Worm (Caenorhabditis elegans) whole organism, L4 larva: ENCODE results near the gene lin-48.
A peak's percentile ranks its signal among the peaks of the same experiment; 100 is the strongest.

Source experiments
- D1046.2 ChIP-seq: fragments of 200-800 bp; sonication (Bioruptor generic); IDR thresholded peaks from 2 replicates; pipeline ENCODE4 v1.3.6; 2022; ENCODE audit warnings: missing genetic modification characterization, missing compliant biosample characterization
- F26F4.8 ChIP-seq: fragments of 200-800 bp; sonication (Bioruptor generic); conservative IDR thresholded peaks from 2 replicates; pipeline ENCODE4 v1.3.6; 2022; ENCODE audit warnings: missing genetic modification characterization, missing compliant biosample characterization
- T26A8.4 ChIP-seq: fragments of 200-800 bp; sonication (Bioruptor generic); IDR thresholded peaks from 2 replicates; pipeline ENCODE4 v1.3.6; 2022; ENCODE audit warnings: missing genetic modification characterization, missing compliant biosample characterization
- ZK546.5 ChIP-seq, 2 experiments: sonication (generic microtip); optimal IDR thresholded peaks; 2 replicates each; lab custom pipeline; 2017; ENCODE audit warnings: missing biosample characterization in 2 of 2, missing genetic modification characterization in 2 of 2
- aha-1 ChIP-seq: fragments of 150-350 bp; peaks from one replicate; lab custom pipeline; 2014; ENCODE audit warnings: missing biosample characterization, missing genetic modification characterization
- arid-1 ChIP-seq: fragments of 200-800 bp; sonication (Bioruptor generic); conservative IDR thresholded peaks from 2 replicates; pipeline ENCODE4 v1.3.6; 2022; ENCODE audit warnings: missing genetic modification reagents, missing genetic modification characterization, missing compliant biosample characterization
- ceh-82 ChIP-seq: sonication (generic microtip); optimal IDR thresholded peaks from 2 replicates; lab custom pipeline; 2017; ENCODE audit warnings: missing biosample characterization, missing genetic modification characterization
- daf-16 ChIP-seq, 3 experiments: sonication (generic microtip); optimal IDR thresholded peaks; 2 replicates each; lab custom pipeline; 2016 to 2017; ENCODE audit warnings: missing genetic modification characterization in 3 of 3, missing genetic modification reagents in 3 of 3, mild to moderate bottlenecking in 2 of 3, missing compliant biosample characterization in 2 of 3, missing biosample characterization in 1 of 3, moderate library complexity in 1 of 3
- daf-8 ChIP-seq: fragments of 200-800 bp; sonication (Bioruptor generic); IDR thresholded peaks from 2 replicates; pipeline ENCODE4 v1.3.6; 2022; ENCODE audit warnings: missing genetic modification characterization, missing compliant biosample characterization
- dmd-6 ChIP-seq: fragments of 200-800 bp; sonication (Bioruptor generic); IDR thresholded peaks from 2 replicates; pipeline ENCODE4 v1.3.6; 2022; ENCODE audit warnings: missing genetic modification reagents, missing genetic modification characterization, missing compliant biosample characterization
- dpl-1 ChIP-seq: fragments of 150-350 bp; optimal IDR thresholded peaks from 2 replicates; lab custom pipeline; 2014; ENCODE audit warnings: missing biosample characterization, missing genetic modification reagents, missing genetic modification characterization
- dve-1 ChIP-seq: sonication (generic microtip); optimal IDR thresholded peaks from 2 replicates; lab custom pipeline; 2017; ENCODE audit warnings: antibody characterized with exemption, mild to moderate bottlenecking, missing genetic modification characterization, missing compliant biosample characterization; ENCODE audit not compliant: insufficient read depth
- hif-1 ChIP-seq, 2 experiments: sonication (generic microtip); optimal IDR thresholded peaks; 2 replicates each; lab custom pipeline; 2016 to 2017; ENCODE audit warnings: missing compliant biosample characterization in 2 of 2, missing genetic modification characterization in 2 of 2, missing genetic modification reagents in 2 of 2, missing genotype in 2 of 2, mild to moderate bottlenecking in 1 of 2
- hlh-11 ChIP-seq: fragments of 200-800 bp; sonication (Bioruptor generic); optimal IDR thresholded peaks from 2 replicates; lab custom pipeline; 2018; ENCODE audit warnings: mild to moderate bottlenecking, missing genetic modification characterization, missing compliant biosample characterization
- hlh-30 ChIP-seq: sonication (generic microtip); optimal IDR thresholded peaks from 2 replicates; lab custom pipeline; 2017; ENCODE audit warnings: antibody characterized with exemption, mild to moderate bottlenecking, missing genetic modification characterization, missing compliant biosample characterization; ENCODE audit not compliant: insufficient read depth
- lim-7 ChIP-seq: fragments of 200-800 bp; sonication (Bioruptor generic); IDR thresholded peaks from 2 replicates; pipeline ENCODE4 v1.3.6; 2022; ENCODE audit warnings: missing genetic modification characterization, missing compliant biosample characterization
- lin-1 ChIP-seq: fragments of 200-800 bp; sonication (Bioruptor generic); IDR thresholded peaks from 2 replicates; pipeline ENCODE4 v1.3.6; 2022; ENCODE audit warnings: missing genetic modification reagents, missing genetic modification characterization, missing compliant biosample characterization
- lin-13 ChIP-seq: fragments of 150-350 bp; optimal IDR thresholded peaks from 2 replicates; lab custom pipeline; 2014; ENCODE audit warnings: missing biosample characterization, missing genetic modification reagents, missing genetic modification characterization
- lin-15B ChIP-seq: fragments of 150-350 bp; sonication (generic microtip); optimal IDR thresholded peaks from 3 replicates; lab custom pipeline; 2014; ENCODE audit warnings: missing biosample characterization, missing genetic modification characterization
- lin-29 ChIP-seq: fragments of 200-800 bp; sonication (Bioruptor generic); IDR thresholded peaks from 2 replicates; pipeline ENCODE4 v1.3.6; 2022; ENCODE audit warnings: missing genetic modification reagents, missing genetic modification characterization, missing compliant biosample characterization
- lsy-2 ChIP-seq, 2 experiments: fragments of 150-350 bp in 1 of 2; sonication (generic microtip) in 1 of 2; optimal IDR thresholded peaks; 2 replicates each; lab custom pipeline; 2014 to 2017; ENCODE audit warnings: missing biosample characterization in 2 of 2, missing genetic modification characterization in 2 of 2
- madf-5 ChIP-seq, 2 experiments: fragments of 200-800 bp; sonication (Bioruptor generic); IDR thresholded peaks; 2 replicates each; pipeline ENCODE4 v1.3.6; 2022; ENCODE audit warnings: missing compliant biosample characterization in 2 of 2, missing genetic modification characterization in 2 of 2
- mdl-1 ChIP-seq, 2 experiments: fragments of 150-350 bp in 1 of 2; sonication (generic microtip) in 1 of 2; optimal IDR thresholded peaks; 2 replicates each; lab custom pipeline; 2014 to 2017; ENCODE audit warnings: missing biosample characterization in 2 of 2, missing genetic modification characterization in 2 of 2
- mes-2 ChIP-seq: sonication (generic microtip); optimal IDR thresholded peaks from 2 replicates; lab custom pipeline; 2016; ENCODE audit warnings: missing genotype, mild to moderate bottlenecking, missing genetic modification characterization, missing compliant biosample characterization; ENCODE audit not compliant: poor library complexity, severe bottlenecking
- mxl-3 ChIP-seq: fragments of 200-800 bp; sonication (Bioruptor generic); optimal IDR thresholded peaks from 2 replicates; lab custom pipeline; 2018; ENCODE audit warnings: mild to moderate bottlenecking, missing genetic modification characterization, missing compliant biosample characterization
- nhr-11 ChIP-seq: fragments of 150-350 bp; optimal IDR thresholded peaks from 2 replicates; lab custom pipeline; 2014; ENCODE audit warnings: missing biosample characterization, missing genetic modification characterization
- nhr-237 ChIP-seq: sonication (generic microtip); optimal IDR thresholded peaks from 2 replicates; lab custom pipeline; 2017; ENCODE audit warnings: missing biosample characterization, missing genetic modification characterization
- nhr-28 ChIP-seq: fragments of 150-350 bp; optimal IDR thresholded peaks from 2 replicates; lab custom pipeline; 2014; ENCODE audit warnings: missing biosample characterization, missing genetic modification characterization
- nhr-48 ChIP-seq: sonication (generic microtip); optimal IDR thresholded peaks from 2 replicates; lab custom pipeline; 2016; ENCODE audit warnings: mild to moderate bottlenecking, missing genetic modification characterization, missing compliant biosample characterization
- nhr-76 ChIP-seq: fragments of 150-350 bp; optimal IDR thresholded peaks from 2 replicates; lab custom pipeline; 2014; ENCODE audit warnings: missing biosample characterization, missing genetic modification characterization
- php-3 ChIP-seq: fragments of 200-800 bp; sonication (Bioruptor generic); IDR thresholded peaks from 2 replicates; pipeline ENCODE4 v1.3.6; 2022; ENCODE audit warnings: missing genetic modification reagents, missing genetic modification characterization, missing compliant biosample characterization
- pqm-1 ChIP-seq: sonication (generic microtip); optimal IDR thresholded peaks from 2 replicates; lab custom pipeline; 2017; ENCODE audit warnings: missing biosample characterization, missing genetic modification characterization
- rbr-2 ChIP-seq: sonication (generic microtip); optimal IDR thresholded peaks from 2 replicates; lab custom pipeline; 2016; ENCODE audit warnings: missing genotype, missing genetic modification characterization, missing compliant biosample characterization
- tag-97 ChIP-seq: fragments of 200-800 bp; sonication (Bioruptor generic); IDR thresholded peaks from 2 replicates; pipeline ENCODE4 v1.3.6; 2022; ENCODE audit warnings: missing genetic modification characterization, missing compliant biosample characterization
- tra-1 ChIP-seq: fragments of 200-800 bp; sonication (Bioruptor generic); IDR thresholded peaks from 2 replicates; pipeline ENCODE4 v1.3.6; 2022; ENCODE audit warnings: missing genetic modification reagents, missing genetic modification characterization, missing compliant biosample characterization
- unc-62 ChIP-seq, 3 experiments: fragments of 150-350 bp in 1 of 3; sonication (generic microtip); optimal IDR thresholded peaks in 2 of 3; peaks in 1 of 3; 1 replicate in 1 of 3; 2 replicates in 2 of 3; lab custom pipeline; 2014 to 2017; ENCODE audit warnings: missing biosample characterization in 3 of 3, missing genetic modification characterization in 3 of 3, missing genetic modification reagents in 3 of 3, missing genotype in 1 of 3
- zag-1 ChIP-seq: fragments of 150-350 bp; optimal IDR thresholded peaks from 2 replicates; lab custom pipeline; 2014; ENCODE audit warnings: missing biosample characterization, missing genetic modification characterization
- zfp-3 ChIP-seq: fragments of 200-800 bp; sonication (Bioruptor generic); conservative IDR thresholded peaks from 2 replicates; pipeline ENCODE4 v1.3.6; 2022; ENCODE audit warnings: missing genetic modification reagents, missing genetic modification characterization, missing compliant biosample characterization
- zip-11 ChIP-seq: fragments of 200-800 bp; sonication (Bioruptor generic); IDR thresholded peaks from 2 replicates; pipeline ENCODE4 v1.3.6; 2022; ENCODE audit warnings: missing genetic modification characterization, missing compliant biosample characterization
- zip-2 ChIP-seq: fragments of 150-350 bp; optimal IDR thresholded peaks from 2 replicates; lab custom pipeline; 2014; ENCODE audit warnings: missing biosample characterization, missing genetic modification characterization
- ztf-7 ChIP-seq: fragments of 150-350 bp; optimal IDR thresholded peaks from 2 replicates; lab custom pipeline; 2014; ENCODE audit warnings: missing biosample characterization, missing genetic modification characterization

lin-48 gene

ce11 chrIII:3781827-3782226, 36.6 kb downstream of the lin-48 start (continued):
- TF ChIP-seq tag-97 (GFP tag; lab: Robert Waterston, UW) (no peak), daf-16 (GFP tag; optimal IDR thresholded peaks at IDR 0.05; lab: Kevin White, UChicago) (peak in 1 of 2 experiments; percentile 11), daf-16 (tag; optimal IDR thresholded peaks at IDR 0.05; lab: Kevin White, UChicago) (no peak), madf-5 (GFP tag; IDR thresholded peaks at IDR 0.05; lab: Robert Waterston, UW) (no peak), aha-1 (tag; lab: Kevin White, UChicago) (peak; percentile 78), zip-11 (GFP tag; lab: Robert Waterston, UW) (no peak), mes-2 (tag; lab: Kevin White, UChicago) (no peak), zfp-3 (GFP tag; lab: Robert Waterston, UW) (no peak)

- TF ChIP-seq hlh-11 (tag; lab: Kevin White, UChicago) (peak; percentile 46), nhr-28 (tag; lab: Kevin White, UChicago) (peak; percentile 24), nhr-237 (tag; lab: Kevin White, UChicago) (no peak), hif-1 (tag; optimal IDR thresholded peaks at IDR 0.05; lab: Kevin White, UChicago) (no peak), hlh-30 (peak; percentile 23), aha-1 (tag; lab: Kevin White, UChicago) (peak; percentile 94), nhr-11 (peak; percentile 73), daf-16 (GFP tag; optimal IDR thresholded peaks at IDR 0.05; lab: Kevin White, UChicago) (peak in 1 of 2 experiments; percentile 84), daf-16 (tag; optimal IDR thresholded peaks at IDR 0.05; lab: Kevin White, UChicago) (no peak)
Measured at ce11 chrIII:3782853-3783252, 37.6 kb downstream of the lin-48 start.

DNA sequence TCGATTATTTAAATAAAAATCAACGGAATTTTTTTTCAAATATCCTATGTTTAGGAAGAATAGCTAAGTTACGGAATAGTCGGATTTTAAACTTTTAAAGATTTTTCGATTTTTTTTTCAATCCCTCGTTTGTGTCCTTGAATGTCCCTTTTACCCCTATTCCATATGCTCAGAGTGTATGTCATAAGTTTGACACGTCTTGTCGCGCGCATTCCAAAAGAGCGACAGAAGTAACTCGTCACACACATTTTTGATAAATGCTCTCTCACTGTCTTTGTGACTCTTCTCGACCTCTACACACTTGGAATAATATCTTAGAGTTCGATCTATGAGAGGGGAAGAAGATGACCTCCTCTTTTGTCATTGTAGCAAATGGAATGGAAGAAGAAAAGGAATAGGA, 38.7 kb downstream of the lin-48 start:
- peak in 1 of 2 experiments; percentile 96 for TF ChIP-seq unc-62 (GFP tag; optimal IDR thresholded peaks at IDR 0.05 in 1 of 2; lab: Kevin White, UChicago)
- no peak for TF ChIP-seq unc-62 (tag; optimal IDR thresholded peaks at IDR 0.05; lab: Kevin White, UChicago)
- TF ChIP-seq hlh-30: peak; percentile 35
- no peak for TF ChIP-seq nhr-76
- no peak for TF ChIP-seq ceh-82 (tag; lab: Kevin White, UChicago)
- no peak for TF ChIP-seq ZK546.5 (tag; optimal IDR thresholded peaks at IDR 0.05; lab: Kevin White, UChicago)
- TF ChIP-seq rbr-2 (tag; lab: Kevin White, UChicago): no peak
- no peak for TF ChIP-seq dpl-1
- no peak for TF ChIP-seq zag-1
- no peak for TF ChIP-seq dve-1 (tag; lab: Kevin White, UChicago)

DNA sequence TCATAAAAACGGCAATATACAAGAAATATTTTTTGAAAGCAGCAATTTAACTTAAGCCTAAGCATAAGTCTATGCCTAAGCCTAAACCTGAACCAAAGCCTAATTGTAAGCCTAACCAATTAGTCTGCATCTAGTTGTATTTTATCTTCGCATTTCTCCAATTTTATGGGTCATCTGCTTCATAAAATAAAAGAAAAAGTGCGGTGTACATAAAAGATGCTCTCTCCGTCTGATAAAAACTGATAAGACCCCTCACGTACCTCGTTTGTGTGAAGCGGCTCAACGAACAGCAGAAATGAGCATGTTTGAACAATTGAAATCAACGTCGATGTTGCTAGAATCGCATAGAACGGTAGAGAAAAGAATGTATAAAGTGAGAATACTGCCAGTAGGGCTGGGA, 39.9 kb downstream of the lin-48 start:
- TF ChIP-seq pqm-1 (tag; lab: Kevin White, UChicago) (peak; percentile 81), F26F4.8 (GFP tag; lab: Robert Waterston, UW) (no peak), hlh-11 (tag; lab: Kevin White, UChicago) (peak; percentile 45), dve-1 (tag; lab: Kevin White, UChicago) (peak; percentile 57), nhr-28 (tag; lab: Kevin White, UChicago) (peak; percentile 34), php-3 (GFP tag; lab: Robert Waterston, UW) (peak; percentile 66; the same call in 1 of the 2 replicates), daf-16 (GFP tag; optimal IDR thresholded peaks at IDR 0.05; lab: Kevin White, UChicago) (no peak), daf-16 (tag; optimal IDR thresholded peaks at IDR 0.05; lab: Kevin White, UChicago) (peak; percentile 21), lin-15B (tag; lab: Kevin White, UChicago) (no peak), dmd-6 (GFP tag; lab: Robert Waterston, UW) (0 out of 2 replicates have a peak, but pooled peaks have one; percentile 9)

DNA sequence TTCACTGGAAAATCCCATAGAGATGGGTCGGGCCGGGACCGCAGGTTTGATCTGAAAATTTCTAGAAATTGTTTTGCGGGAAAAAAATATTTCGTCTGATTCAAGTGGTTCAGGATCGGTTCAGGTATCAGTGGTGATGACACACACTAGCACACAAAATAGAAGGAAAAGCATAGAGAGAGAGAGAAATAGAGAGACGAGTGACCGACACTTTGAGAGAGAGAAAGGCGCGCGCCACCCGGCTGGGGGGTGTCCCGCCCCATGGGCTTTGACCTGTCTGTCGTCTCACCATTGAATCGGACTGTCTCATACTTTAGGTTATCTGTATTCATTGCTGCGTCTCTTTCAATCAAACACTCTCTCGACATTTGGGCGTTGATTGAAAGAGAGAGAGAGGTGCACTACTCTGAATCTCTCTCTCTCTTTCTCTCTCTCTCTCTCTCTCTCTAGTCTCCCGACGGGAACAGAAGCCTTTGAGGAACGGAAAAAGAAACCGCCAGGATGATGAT, 41.2 kb downstream of the lin-48 start, which contains the start of gene acy-3:
acy-3 (minus strand) TSS at position 51 of the 509 bp plus-strand sequence.
- TF ChIP-seq lsy-2 (tag; optimal IDR thresholded peaks at IDR 0.05; lab: Kevin White, UChicago) (peak; percentile 17 to 45), D1046.2 (GFP tag; lab: Robert Waterston, UW) (no peak), zip-2 (tag; lab: Kevin White, UChicago) (no peak), lin-13 (GFP tag; lab: Kevin White, UChicago) (peak; percentile 0), ztf-7 (tag; lab: Kevin White, UChicago) (peak; percentile 38), mdl-1 (tag; optimal IDR thresholded peaks at IDR 0.05; lab: Kevin White, UChicago) (peak; percentile 78), lin-1 (GFP tag; lab: Robert Waterston, UW) (peak; percentile 30; the same call in 1 of the 2 replicates), arid-1 (GFP tag; lab: Robert Waterston, UW) (0 out of 2 replicates have a peak, but pooled peaks have one; percentile 44), daf-8 (GFP tag; lab: Robert Waterston, UW) (no peak), rbr-2 (tag; lab: Kevin White, UChicago) (peak; percentile 46), lim-7 (no peak), tra-1 (no peak), mxl-3 (GFP tag; lab: Kevin White, UChicago) (peak; percentile 75), hlh-30 (peak; percentile 73), lin-29 (GFP tag; lab: Robert Waterston, UW) (no peak), nhr-48 (tag; lab: Kevin White, UChicago) (peak; percentile 49), hif-1 (tag; optimal IDR thresholded peaks at IDR 0.05; lab: Kevin White, UChicago) (peak in 1 of 2 experiments; percentile 26), T26A8.4 (GFP tag; lab: Robert Waterston, UW) (peak; percentile 72; the same call in 1 of the 2 replicates)
